Fruit fly (Drosophila melanogaster) whole organism, embryonic: ENCODE results near the gene CG43321.

ENCODE experiments used
- Adf1 ChIP-seq: fragments of 200-800 bp; sonication (Bioruptor generic); IDR thresholded peaks from 2 replicates; pipeline ENCODE4 v1.3.6; 2022; ENCODE audit warnings: missing biosample characterization, missing genetic modification characterization
- Atf3 ChIP-seq: fragments of 200-800 bp; sonication (Bioruptor generic); optimal IDR thresholded peaks from 3 replicates; lab custom pipeline; 2016; ENCODE audit warnings: missing biosample characterization, missing genetic modification characterization
- CG10543 ChIP-seq: fragments of 200-800 bp; sonication (Bioruptor generic); optimal IDR thresholded peaks from 3 replicates; lab custom pipeline; 2017; ENCODE audit warnings: missing biosample characterization, mild to moderate bottlenecking, missing genetic modification characterization, moderate library complexity
- CG11085 ChIP-seq: fragments of 200-800 bp; sonication (Bioruptor generic); IDR thresholded peaks from 2 replicates; pipeline ENCODE4 v1.3.6; 2022; ENCODE audit warnings: missing biosample characterization, missing genetic modification characterization
- CG12299 ChIP-seq: fragments of 200-800 bp; sonication (Bioruptor generic); optimal IDR thresholded peaks from 2 replicates; lab custom pipeline; 2018; ENCODE audit warnings: missing biosample characterization, mild to moderate bottlenecking, missing genetic modification characterization
- CG12744 ChIP-seq: fragments of 200-800 bp; sonication (Bioruptor generic); optimal IDR thresholded peaks from 2 replicates; lab custom pipeline; 2016; ENCODE audit warnings: missing biosample characterization, missing genetic modification characterization
- CG14710 ChIP-seq: fragments of 200-800 bp; sonication (Bioruptor generic); optimal IDR thresholded peaks from 3 replicates; lab custom pipeline; 2019; ENCODE audit warnings: missing biosample characterization, mild to moderate bottlenecking, missing genetic modification characterization, moderate library complexity
- CG17359 ChIP-seq: fragments of 200-800 bp; sonication (Bioruptor generic); optimal IDR thresholded peaks from 3 replicates; lab custom pipeline; 2018; ENCODE audit warnings: missing biosample characterization, mild to moderate bottlenecking, missing genetic modification characterization, moderate library complexity
- CG17612 ChIP-seq: fragments of 200-800 bp; sonication (Bioruptor generic); IDR thresholded peaks from 2 replicates; pipeline ENCODE4 v1.3.6; 2022; ENCODE audit warnings: missing biosample characterization, missing genetic modification characterization
- CG2678 ChIP-seq: fragments of 200-800 bp; sonication (Bioruptor generic); optimal IDR thresholded peaks from 3 replicates; lab custom pipeline; 2019; ENCODE audit warnings: missing biosample characterization, mild to moderate bottlenecking, missing genetic modification characterization, moderate library complexity
- CG32532 ChIP-seq: fragments of 200-800 bp; sonication (Bioruptor generic); IDR thresholded peaks from 2 replicates; pipeline ENCODE4 v1.3.6; 2022; ENCODE audit warnings: missing biosample characterization, missing genetic modification characterization
- CG3407 ChIP-seq: fragments of 200-800 bp; sonication (Bioruptor generic); optimal IDR thresholded peaks from 2 replicates; lab custom pipeline; 2018; ENCODE audit warnings: missing biosample characterization, mild to moderate bottlenecking, missing genetic modification characterization
- CG4360 ChIP-seq: fragments of 200-800 bp; sonication (Bioruptor generic); IDR thresholded peaks from 2 replicates; pipeline ENCODE4 v1.3.6; 2022; ENCODE audit warnings: missing biosample characterization, missing genetic modification characterization
- CG6175 ChIP-seq: fragments of 200-800 bp; sonication (Bioruptor generic); IDR thresholded peaks from 3 replicates; pipeline ENCODE4 v1.3.6; 2022; ENCODE audit warnings: missing biosample characterization, missing genetic modification characterization
- CG6689 ChIP-seq: fragments of 200-800 bp; sonication (Bioruptor generic); IDR thresholded peaks from 2 replicates; pipeline ENCODE4 v1.3.6; 2022; ENCODE audit warnings: missing biosample characterization, missing genetic modification characterization
- CG6791 ChIP-seq: fragments of 200-800 bp; sonication (Bioruptor generic); IDR thresholded peaks from 3 replicates; pipeline ENCODE4 v1.3.6; 2022; ENCODE audit warnings: missing biosample characterization, missing genetic modification characterization; ENCODE audit not compliant: partially characterized antibody
- CG7786 ChIP-seq: fragments of 200-800 bp; sonication (Bioruptor generic); optimal IDR thresholded peaks from 2 replicates; lab custom pipeline; 2016; ENCODE audit warnings: missing biosample characterization, missing genetic modification characterization
- Dad ChIP-seq: fragments of 200-800 bp; sonication (Bioruptor generic); optimal IDR thresholded peaks from 3 replicates; lab custom pipeline; 2016; ENCODE audit warnings: missing biosample characterization, missing genetic modification characterization
- Dbx ChIP-seq: fragments of 200-800 bp; sonication (Bioruptor generic); IDR thresholded peaks from 3 replicates; pipeline ENCODE4 v1.3.6; 2022; ENCODE audit warnings: missing biosample characterization, missing genetic modification characterization
- Dip2 ChIP-seq: fragments of 200-800 bp; sonication (Bioruptor generic); IDR thresholded peaks from 2 replicates; pipeline ENCODE4 v1.3.6; 2022; ENCODE audit warnings: missing biosample characterization, missing genetic modification characterization
- HLH54F ChIP-seq: fragments of 200-800 bp; sonication (Bioruptor generic); optimal IDR thresholded peaks from 3 replicates; lab custom pipeline; 2016; ENCODE audit warnings: missing biosample characterization, missing genetic modification characterization
- Hr78 ChIP-seq, 2 experiments: fragments of 200-800 bp in 1 of 2; fragments of >200 bp in 1 of 2; sonication (Bioruptor generic) in 1 of 2; optimal IDR thresholded peaks; 2 replicates each; lab custom pipeline; 2017 to 2019; ENCODE audit warnings: missing biosample characterization in 2 of 2, missing genetic modification characterization in 2 of 2, mild to moderate bottlenecking in 1 of 2, moderate library complexity in 1 of 2
- Nf-YB ChIP-seq: fragments of 200-800 bp; sonication (Bioruptor generic); optimal IDR thresholded peaks from 3 replicates; lab custom pipeline; 2019; ENCODE audit warnings: missing biosample characterization, mild to moderate bottlenecking, missing genetic modification characterization, moderate library complexity
- Pdp1 ChIP-seq, 2 experiments: fragments of 200-800 bp; sonication (Bioruptor generic); optimal IDR thresholded peaks; 3 replicates each; lab custom pipeline; 2016; ENCODE audit warnings: missing biosample characterization in 2 of 2, missing genetic modification characterization in 2 of 2, mild to moderate bottlenecking in 1 of 2, moderate library complexity in 1 of 2
- Ptx1 ChIP-seq: fragments of 200-800 bp; sonication (Bioruptor generic); IDR thresholded peaks from 2 replicates; pipeline ENCODE4 v1.3.6; 2022; ENCODE audit warnings: missing biosample characterization, missing genetic modification characterization
- Six4 ChIP-seq: fragments of 200-800 bp; sonication (Bioruptor generic); optimal IDR thresholded peaks from 2 replicates; lab custom pipeline; 2016; ENCODE audit warnings: missing biosample characterization, missing genetic modification characterization
- Xrp1 ChIP-seq: fragments of 200-800 bp; sonication (Bioruptor generic); IDR thresholded peaks from 2 replicates; pipeline ENCODE4 v1.3.6; 2022; ENCODE audit warnings: missing biosample characterization, missing genetic modification characterization
- ab ChIP-seq: fragments of 200-800 bp; sonication (Bioruptor generic); optimal IDR thresholded peaks from 2 replicates; lab custom pipeline; 2016; ENCODE audit warnings: missing biosample characterization, missing genetic modification characterization
- ash1 ChIP-seq: fragments of 200-800 bp; sonication (Bioruptor generic); optimal IDR thresholded peaks from 2 replicates; lab custom pipeline; 2018; ENCODE audit warnings: missing biosample characterization, mild to moderate bottlenecking, missing genetic modification characterization
- cg ChIP-seq: fragments of 200-800 bp; sonication (Bioruptor generic); optimal IDR thresholded peaks from 3 replicates; lab custom pipeline; 2019; ENCODE audit warnings: missing biosample characterization, mild to moderate bottlenecking, missing genetic modification characterization, moderate library complexity
- crol ChIP-seq: fragments of 200-800 bp; sonication (Bioruptor generic); IDR thresholded peaks from 2 replicates; pipeline ENCODE4 v1.3.6; 2022; ENCODE audit warnings: missing biosample characterization, missing genetic modification characterization
- crp ChIP-seq, 2 experiments: fragments of 200-800 bp; sonication (Bioruptor generic); optimal IDR thresholded peaks; 2 replicates in 1 of 2; 3 replicates in 1 of 2; lab custom pipeline; 2017; ENCODE audit warnings: missing biosample characterization in 2 of 2, missing genetic modification characterization in 2 of 2, mild to moderate bottlenecking in 1 of 2, moderate library complexity in 1 of 2
- gcm ChIP-seq: fragments of 200-800 bp; sonication (Bioruptor generic); optimal IDR thresholded peaks from 2 replicates; lab custom pipeline; 2019; ENCODE audit warnings: missing biosample characterization, mild to moderate bottlenecking, missing genetic modification characterization, moderate library complexity
- gfzf ChIP-seq: fragments of 200-800 bp; sonication (Bioruptor generic); optimal IDR thresholded peaks from 2 replicates; lab custom pipeline; 2016; ENCODE audit warnings: missing biosample characterization, mild to moderate bottlenecking, missing genetic modification characterization, moderate library complexity
- kay ChIP-seq: fragments of 200-800 bp; sonication (Bioruptor generic); optimal IDR thresholded peaks from 2 replicates; lab custom pipeline; 2016; ENCODE audit warnings: missing biosample characterization, missing genetic modification characterization
- ken ChIP-seq: fragments of 200-800 bp; sonication (Bioruptor generic); IDR thresholded peaks from 3 replicates; pipeline ENCODE4 v1.3.6; 2022; ENCODE audit warnings: missing biosample characterization, missing genetic modification characterization
- klu ChIP-seq: fragments of 200-800 bp; sonication (Bioruptor generic); IDR thresholded peaks from 2 replicates; pipeline ENCODE4 v1.3.6; 2022; ENCODE audit warnings: missing biosample characterization, missing genetic modification characterization
- nau ChIP-seq: fragments of 200-800 bp; sonication (Bioruptor generic); optimal IDR thresholded peaks from 3 replicates; lab custom pipeline; 2017; ENCODE audit warnings: missing biosample characterization, mild to moderate bottlenecking, missing genetic modification characterization, missing genetic modification reagents
- oc ChIP-seq: fragments of 200-800 bp; sonication (Bioruptor generic); optimal IDR thresholded peaks from 2 replicates; lab custom pipeline; 2018; ENCODE audit warnings: missing biosample characterization, mild to moderate bottlenecking, missing genetic modification characterization, moderate library complexity
- onecut ChIP-seq: fragments of 200-800 bp; sonication (Bioruptor generic); IDR thresholded peaks from 2 replicates; pipeline ENCODE4 v1.3.6; 2022; ENCODE audit warnings: missing biosample characterization, missing genetic modification characterization
- org-1 ChIP-seq: fragments of 200-800 bp; sonication (Bioruptor generic); optimal IDR thresholded peaks from 2 replicates; lab custom pipeline; 2017; ENCODE audit warnings: missing biosample characterization, missing genetic modification characterization
- ranshi ChIP-seq: fragments of 200-800 bp; sonication (Bioruptor generic); IDR thresholded peaks from 2 replicates; pipeline ENCODE4 v1.3.6; 2022; ENCODE audit warnings: missing biosample characterization, missing genetic modification characterization
- repo ChIP-seq: fragments of 200-800 bp; sonication (Bioruptor generic); optimal IDR thresholded peaks from 2 replicates; lab custom pipeline; 2016; ENCODE audit warnings: missing biosample characterization, missing genetic modification characterization
- scrt ChIP-seq: fragments of 200-800 bp; sonication (Bioruptor generic); optimal IDR thresholded peaks from 2 replicates; lab custom pipeline; 2018; ENCODE audit warnings: missing biosample characterization, mild to moderate bottlenecking, missing genetic modification characterization, moderate library complexity
- sens ChIP-seq: fragments of 200-800 bp; sonication (Bioruptor generic); peaks from one replicate; lab custom pipeline; 2016; ENCODE audit warnings: missing biosample characterization, missing genetic modification characterization
- sqz ChIP-seq: fragments of 200-800 bp; sonication (Bioruptor generic); optimal IDR thresholded peaks from 3 replicates; lab custom pipeline; 2018; ENCODE audit warnings: missing biosample characterization, mild to moderate bottlenecking, missing genetic modification characterization
- sr ChIP-seq: fragments of 200-800 bp; sonication (Bioruptor generic); IDR thresholded peaks from 3 replicates; pipeline ENCODE4 v1.3.6; 2022; ENCODE audit warnings: missing biosample characterization, missing genetic modification characterization
- tll ChIP-seq, 2 experiments: fragments of 200-800 bp in 1 of 2; fragments of >200 bp in 1 of 2; sonication (Bioruptor generic) in 1 of 2; optimal IDR thresholded peaks; 2 replicates each; lab custom pipeline; 2017 to 2019; ENCODE audit warnings: missing biosample characterization in 2 of 2, missing genetic modification characterization in 2 of 2, mild to moderate bottlenecking in 1 of 2, moderate library complexity in 1 of 2

Gene CG43321

dm6 chr2L:7038404-7039341 is 26.6 kb downstream of the CG43321 start:
- TF ChIP-seq Dbx (GFP tag; lab: Robert Waterston, UW) (no peak), ranshi (GFP tag; lab: Robert Waterston, UW) (no peak), cg (peak; percentile 94), tll (GFP tag; optimal IDR thresholded peaks at IDR 0.05; lab: Kevin White, UChicago) (peak in 1 of 2 experiments; percentile 14), sens (GFP tag; lab: Kevin White, UChicago) (peak; percentile 14), CG12299 (tag; lab: Kevin White, UChicago) (no peak), Pdp1 (GFP tag; optimal IDR thresholded peaks at IDR 0.05; lab: Kevin White, UChicago) (peak in 1 of 2 experiments; percentile 86), repo (GFP tag; lab: Kevin White, UChicago) (no peak), CG14710 (tag; lab: Kevin White, UChicago) (no peak), nau (GFP tag; lab: Kevin White, UChicago) (no peak), gcm (GFP tag; lab: Kevin White, UChicago) (no peak), ab (no peak), crol (GFP tag; lab: Robert Waterston, UW) (peak; percentile 81), CG11085 (no peak), crp (GFP tag; optimal IDR thresholded peaks at IDR 0.05; lab: Kevin White, UChicago) (peak in 1 of 2 experiments; percentile 46), CG17612 (GFP tag; lab: Robert Waterston, UW) (no peak), gfzf (no peak), CG32532 (GFP tag; lab: Robert Waterston, UW) (0 out of 2 replicates have a peak, but pooled peaks have one; percentile 29), sqz (GFP tag; lab: Kevin White, UChicago) (peak; percentile 41), Hr78 (GFP tag; optimal IDR thresholded peaks at IDR 0.05; lab: Kevin White, UChicago) (peak in 1 of 2 experiments; percentile 90), CG17359 (tag; lab: Kevin White, UChicago) (no peak), CG10543 (peak; percentile 1), CG3407 (GFP tag; lab: Kevin White, UChicago) (no peak), CG6175 (peak; percentile 84; the same call in 2 of the 3 replicates), CG2678 (tag; lab: Kevin White, UChicago) (peak; percentile 16), Ptx1 (GFP tag; lab: Robert Waterston, UW) (no peak), onecut (GFP tag; lab: Robert Waterston, UW) (peak; percentile 36), Dip2 (GFP tag; lab: Robert Waterston, UW) (no peak), ken (GFP tag; lab: Robert Waterston, UW) (no peak), HLH54F (no peak), ash1 (GFP tag; lab: Kevin White, UChicago) (peak; percentile 21), CG4360 (GFP tag; lab: Robert Waterston, UW) (peak; percentile 83), Xrp1 (no peak), Adf1 (GFP tag; lab: Robert Waterston, UW) (peak; percentile 79), Atf3 (GFP tag; lab: Kevin White, UChicago) (no peak), Nf-YB (GFP tag; lab: Kevin White, UChicago) (no peak), oc (tag; lab: Kevin White, UChicago) (no peak), CG6689 (GFP tag; lab: Robert Waterston, UW) (no peak), kay (GFP tag; lab: Kevin White, UChicago) (peak; percentile 27), org-1 (GFP tag; lab: Kevin White, UChicago) (no peak), CG6791 (GFP tag; lab: Robert Waterston, UW) (0 out of 3 replicates have a peak, but pooled peaks have one; percentile 28), scrt (peak; percentile 17), sr (GFP tag; lab: Robert Waterston, UW) (peak; percentile 96), Six4 (GFP tag; lab: Kevin White, UChicago) (no peak), Dad (no peak), CG12744 (GFP tag; lab: Kevin White, UChicago) (no peak), klu (GFP tag; lab: Robert Waterston, UW) (peak; percentile 75), CG7786 (GFP tag; lab: Kevin White, UChicago) (no peak)
